Worm (Caenorhabditis elegans): ENCODE measurements around the gene fut-5.

DNA sequence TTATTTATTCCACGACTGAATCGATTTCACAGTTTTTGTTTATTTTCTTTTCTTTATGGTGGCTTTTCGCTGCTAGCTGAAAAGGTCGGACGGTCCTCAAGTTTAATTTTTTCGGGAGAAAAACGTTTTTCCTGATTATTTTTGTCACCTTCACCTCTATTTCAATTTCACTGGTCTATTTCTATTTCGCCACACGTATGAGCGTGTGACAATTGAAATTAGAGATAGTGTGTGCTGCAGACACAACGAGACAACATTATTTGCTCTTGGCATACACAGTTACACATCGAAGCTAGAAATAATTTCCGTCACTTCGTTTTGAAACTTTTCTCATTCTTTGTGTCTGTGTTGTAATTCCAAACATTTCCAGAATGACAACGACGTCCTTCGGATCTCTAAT is 48.2 kb upstream of the fut-5 start, which contains the start of gene F41C3.8:
- TF ChIP-seq cnd-1 (tag; optimal IDR thresholded peaks at IDR 0.05): no peak
- TF ChIP-seq ceh-39 (tag; optimal IDR thresholded peaks at IDR 0.05): no peak
- no peak for TF ChIP-seq unc-62 (GFP tag; optimal IDR thresholded peaks at IDR 0.05)
- TF ChIP-seq mab-5 (tag; optimal IDR thresholded peaks at IDR 0.05): no peak
- TF ChIP-seq unc-39 (tag; optimal IDR thresholded peaks at IDR 0.05): no peak
- TF ChIP-seq snpc-4 (tag; optimal IDR thresholded peaks at IDR 0.05): no peak
- TF ChIP-seq ztf-11 (tag; optimal IDR thresholded peaks at IDR 0.05): no peak
- TF ChIP-seq blmp-1 (tag; optimal IDR thresholded peaks at IDR 0.05): no peak
